Fruit fly (Drosophila melanogaster): ENCODE results near the gene CG46468.

The CG46468 gene

dm6 chr2L:9520886-9521868 is 44.1 kb downstream of the CG46468 start, which contains the start of gene Oatp30B (continued):
- TF ChIP-seq Dp (GFP tag; optimal IDR thresholded peaks at IDR 0.05) (peak; percentile 50), HmgD (GFP tag; optimal IDR thresholded peaks at IDR 0.05) (peak; percentile 85), CG8944 (GFP tag; optimal IDR thresholded peaks at IDR 0.05) (peak; percentile 96), D19A (tag; optimal IDR thresholded peaks at IDR 0.05) (peak; percentile 90), CG12104 (GFP tag; optimal IDR thresholded peaks at IDR 0.05) (peak; percentile 95), Hmx (GFP tag; optimal IDR thresholded peaks at IDR 0.05) (peak; percentile 91), lov (optimal IDR thresholded peaks at IDR 0.05) (no peak), lov (GFP tag; IDR thresholded peaks at IDR 0.05) (peak; percentile 97), NC2β (GFP tag; optimal IDR thresholded peaks at IDR 0.05) (peak; percentile 92), usp (GFP tag; optimal IDR thresholded peaks at IDR 0.05) (no peak), cas (GFP tag; IDR thresholded peaks at IDR 0.05) (peak; percentile 97), hbn (GFP tag; IDR thresholded peaks at IDR 0.05; ENCODE audit: partially characterized antibody) (peak; percentile 99), pb (GFP tag; optimal IDR thresholded peaks at IDR 0.05) (peak; percentile 89), org-1 (GFP tag; optimal IDR thresholded peaks at IDR 0.05) (peak; percentile 82), CG1602 (GFP tag; optimal IDR thresholded peaks at IDR 0.05) (peak; percentile 98), CG7556 (GFP tag; optimal IDR thresholded peaks at IDR 0.05) (peak; percentile 94), CG3847 (GFP tag; IDR thresholded peaks at IDR 0.05) (peak; percentile 98), gce (GFP tag; IDR thresholded peaks at IDR 0.05) (peak; percentile 95; the same call in 2 of the 3 replicates), crp (GFP tag; optimal IDR thresholded peaks at IDR 0.05) (peak in 1 of 2 experiments; percentile 57), Atf6 (GFP tag; IDR thresholded peaks at IDR 0.05) (peak; percentile 97), her (GFP tag; optimal IDR thresholded peaks at IDR 0.05) (peak; percentile 89), CHES-1-like (GFP tag; optimal IDR thresholded peaks at IDR 0.05) (peak; percentile 95), D19B (GFP tag; optimal IDR thresholded peaks at IDR 0.05) (peak; percentile 81), Mrtf (GFP tag; IDR thresholded peaks at IDR 0.05) (peak; percentile 95), Usf (GFP tag; optimal IDR thresholded peaks at IDR 0.05) (peak; percentile 90), Dek (tag; optimal IDR thresholded peaks at IDR 0.05) (peak; percentile 97), CG30403 (GFP tag; optimal IDR thresholded peaks at IDR 0.05) (peak; percentile 98), pros (GFP tag; optimal IDR thresholded peaks at IDR 0.05) (peak; percentile 72), CG8281 (tag; optimal IDR thresholded peaks at IDR 0.05) (peak; percentile 82), nerfin-2 (GFP tag; IDR thresholded peaks at IDR 0.05; ENCODE audit: partially characterized antibody) (peak; percentile 87), caup (GFP tag; optimal IDR thresholded peaks at IDR 0.05; ENCODE audit: severe bottlenecking) (peak; percentile 95), fu2 (GFP tag; optimal IDR thresholded peaks at IDR 0.05) (peak; percentile 94), Ravus (GFP tag; IDR thresholded peaks at IDR 0.05) (peak; percentile 89), Aef1 (GFP tag; IDR thresholded peaks at IDR 0.05) (peak; percentile 97), E2f1 (GFP tag; IDR thresholded peaks at IDR 0.05) (peak; percentile 97), CG13775 (GFP tag; optimal IDR thresholded peaks at IDR 0.05) (peak; percentile 96), H15 (GFP tag; IDR thresholded peaks at IDR 0.05) (peak; percentile 97), jigr1 (GFP tag; IDR thresholded peaks at IDR 0.05) (peak; percentile 93), Hmr (GFP tag; optimal IDR thresholded peaks at IDR 0.05) (peak; percentile 97), CG15269 (tag; optimal IDR thresholded peaks at IDR 0.05) (peak; percentile 97), CG1792 (GFP tag; optimal IDR thresholded peaks at IDR 0.05) (peak; percentile 89), br (optimal IDR thresholded peaks at IDR 0.05) (no peak), ind (GFP tag; optimal IDR thresholded peaks at IDR 0.05) (peak; percentile 97), Hr51 (GFP tag; optimal IDR thresholded peaks at IDR 0.05) (peak; percentile 96), CG11247 (GFP tag; IDR thresholded peaks at IDR 0.05) (peak; percentile 98), nerfin-1 (tag; optimal IDR thresholded peaks at IDR 0.05) (peak; percentile 94), Doc3 (GFP tag; IDR thresholded peaks at IDR 0.05; ENCODE audit: partially characterized antibody) (peak; percentile 100), mld (GFP tag; IDR thresholded peaks at IDR 0.05; ENCODE audit: partially characterized antibody) (peak; percentile 89; the same call in 2 of the 3 replicates)
